Worm (Caenorhabditis elegans) whole organism, L2 larva: ENCODE results near the gene gtf-2E1.

Experiments
- C34F6.9 ChIP-seq: fragments of 150-350 bp; optimal IDR thresholded peaks from 2 replicates; lab custom pipeline; 2014; ENCODE audit warnings: missing biosample characterization, missing genetic modification characterization
- F13H6.1 ChIP-seq: sonication (generic microtip); optimal IDR thresholded peaks from 2 replicates; lab custom pipeline; 2016; ENCODE audit warnings: missing genetic modification characterization, missing compliant biosample characterization
- ZK546.5 ChIP-seq: sonication (generic microtip); optimal IDR thresholded peaks from 2 replicates; lab custom pipeline; 2017; ENCODE audit warnings: missing biosample characterization, missing genetic modification characterization
- aly-2 ChIP-seq: fragments of 150-350 bp; optimal IDR thresholded peaks from 2 replicates; lab custom pipeline; 2014; ENCODE audit warnings: missing biosample characterization, missing genetic modification characterization
- ama-1 ChIP-seq: fragments of 150-350 bp; optimal IDR thresholded peaks from 2 replicates; lab custom pipeline; 2018; ENCODE audit warnings: inconsistent platforms
- blmp-1 ChIP-seq: sonication (generic microtip); optimal IDR thresholded peaks from 2 replicates; lab custom pipeline; 2017; ENCODE audit warnings: missing genetic modification characterization, mild to moderate bottlenecking, missing compliant biosample characterization, antibody characterized with exemption, moderate library complexity; ENCODE audit not compliant: insufficient read depth
- ceh-16 ChIP-seq: fragments of 150-350 bp; optimal IDR thresholded peaks from 2 replicates; lab custom pipeline; 2014; ENCODE audit warnings: missing biosample characterization, missing genetic modification characterization
- crh-2 ChIP-seq: sonication (generic microtip); optimal IDR thresholded peaks from 2 replicates; lab custom pipeline; 2017; ENCODE audit warnings: missing biosample characterization, missing genetic modification characterization
- dmd-4 ChIP-seq: sonication (generic microtip); optimal IDR thresholded peaks from 2 replicates; lab custom pipeline; 2017; ENCODE audit warnings: missing biosample characterization, missing genetic modification characterization
- fos-1 ChIP-seq: fragments of 150-350 bp; optimal IDR thresholded peaks from 2 replicates; lab custom pipeline; 2014; ENCODE audit warnings: missing biosample characterization, missing genetic modification characterization
- gmeb-1 ChIP-seq: fragments of 150-350 bp; optimal IDR thresholded peaks from 2 replicates; lab custom pipeline; 2014; ENCODE audit warnings: missing biosample characterization, missing genetic modification characterization
- lin-11 ChIP-seq: fragments of 150-350 bp; sonication (generic microtip); optimal IDR thresholded peaks from 2 replicates; lab custom pipeline; 2014; ENCODE audit warnings: missing biosample characterization, missing genetic modification characterization, inconsistent platforms, mixed read lengths
- lin-13 ChIP-seq: fragments of 150-350 bp; optimal IDR thresholded peaks from 2 replicates; lab custom pipeline; 2014; ENCODE audit warnings: missing biosample characterization, missing genetic modification reagents, missing genetic modification characterization
- lin-39 ChIP-seq: fragments of 150-350 bp; optimal IDR thresholded peaks from 2 replicates; lab custom pipeline; 2014; ENCODE audit warnings: missing biosample characterization, missing genetic modification reagents, missing genetic modification characterization
- lsy-2 ChIP-seq, 2 experiments: fragments of 150-350 bp in 1 of 2; sonication (generic microtip) in 1 of 2; optimal IDR thresholded peaks; 2 replicates each; lab custom pipeline; 2014 to 2017; ENCODE audit warnings: missing biosample characterization in 2 of 2, missing genetic modification characterization in 2 of 2
- nhr-10 ChIP-seq: sonication (generic microtip); optimal IDR thresholded peaks from 2 replicates; lab custom pipeline; 2017; ENCODE audit warnings: missing biosample characterization, missing genetic modification characterization
- nhr-11 ChIP-seq: fragments of 150-350 bp; optimal IDR thresholded peaks from 2 replicates; lab custom pipeline; 2014; ENCODE audit warnings: missing biosample characterization, missing genetic modification characterization
- nhr-21 ChIP-seq: fragments of 150-350 bp; optimal IDR thresholded peaks from 2 replicates; lab custom pipeline; 2014; ENCODE audit warnings: missing biosample characterization, missing genetic modification characterization
- nhr-6 ChIP-seq: fragments of 150-350 bp; optimal IDR thresholded peaks from 2 replicates; lab custom pipeline; 2014; ENCODE audit warnings: missing biosample characterization, missing genetic modification characterization
- nhr-77 ChIP-seq: fragments of 150-350 bp; optimal IDR thresholded peaks from 2 replicates; lab custom pipeline; 2014; ENCODE audit warnings: missing biosample characterization, missing genetic modification characterization
- peb-1 ChIP-seq: fragments of 150-350 bp; optimal IDR thresholded peaks from 2 replicates; lab custom pipeline; 2014; ENCODE audit warnings: missing biosample characterization, missing genetic modification characterization
- sem-4 ChIP-seq: fragments of 150-350 bp; optimal IDR thresholded peaks from 2 replicates; lab custom pipeline; 2014; ENCODE audit warnings: missing biosample characterization, missing genetic modification reagents, missing genetic modification characterization
- skn-1 ChIP-seq: sonication (generic microtip); optimal IDR thresholded peaks from 2 replicates; lab custom pipeline; 2017; ENCODE audit warnings: missing biosample characterization, missing genetic modification characterization
- sma-3 ChIP-seq: sonication (generic microtip); optimal IDR thresholded peaks from 2 replicates; lab custom pipeline; 2016; ENCODE audit warnings: missing genetic modification reagents, missing genetic modification characterization, missing compliant biosample characterization
- sma-9 ChIP-seq, 2 experiments: fragments of 150-350 bp in 1 of 2; sonication (generic microtip) in 1 of 2; optimal IDR thresholded peaks; 2 replicates each; lab custom pipeline; 2014 to 2016; ENCODE audit warnings: missing genetic modification characterization in 2 of 2, mild to moderate bottlenecking in 1 of 2, missing biosample characterization in 1 of 2, missing compliant biosample characterization in 1 of 2, missing genetic modification reagents in 1 of 2, moderate library complexity in 1 of 2
- snpc-4 ChIP-seq: fragments of 150-350 bp; optimal IDR thresholded peaks from 2 replicates; lab custom pipeline; 2014; ENCODE audit warnings: missing biosample characterization, missing genetic modification characterization
- unc-39 ChIP-seq: fragments of 150-350 bp; optimal IDR thresholded peaks from 2 replicates; lab custom pipeline; 2014; ENCODE audit warnings: missing biosample characterization, missing genetic modification characterization
- unc-55 ChIP-seq: fragments of 150-350 bp; sonication (generic microtip); optimal IDR thresholded peaks from 3 replicates; lab custom pipeline; 2014; ENCODE audit warnings: missing biosample characterization, missing genetic modification reagents, missing genetic modification characterization
- unc-62 ChIP-seq: fragments of 150-350 bp; optimal IDR thresholded peaks from 2 replicates; lab custom pipeline; 2014; ENCODE audit warnings: missing biosample characterization, missing genetic modification reagents, missing genetic modification characterization
- zag-1 ChIP-seq: fragments of 150-350 bp; optimal IDR thresholded peaks from 2 replicates; lab custom pipeline; 2014; ENCODE audit warnings: missing biosample characterization, missing genetic modification characterization
- ztf-1 ChIP-seq: fragments of 200-800 bp; sonication (Bioruptor generic); conservative IDR thresholded peaks from 2 replicates; pipeline ENCODE4 v1.3.6; 2022; ENCODE audit warnings: missing genetic modification characterization, missing compliant biosample characterization
- ztf-11 ChIP-seq: sonication (generic microtip); optimal IDR thresholded peaks from 2 replicates; lab custom pipeline; 2017; ENCODE audit warnings: missing biosample characterization, missing genetic modification characterization

The gtf-2E1 gene

ce11 chrIV:17233494-17233893 lies 21.6 kb upstream of the gtf-2E1 start:
- no peak for TF ChIP-seq blmp-1 (tag; lab: Kevin White, UChicago)
- no peak for TF ChIP-seq lsy-2 (tag; optimal IDR thresholded peaks at IDR 0.05; lab: Kevin White, UChicago)
- TF ChIP-seq lin-13 (GFP tag; lab: Kevin White, UChicago), result no peak
- peak; percentile 3 for TF ChIP-seq C34F6.9 (tag; lab: Kevin White, UChicago)
- no peak for TF ChIP-seq peb-1 (tag; lab: Kevin White, UChicago)
- TF ChIP-seq, all 48 proteins: peak for 1

ce11 chrIV:17237029-17237428 lies 18.1 kb upstream of the gtf-2E1 start:
- TF ChIP-seq unc-62 (GFP tag; lab: Kevin White, UChicago), result no peak
- no peak for TF ChIP-seq C34F6.9 (tag; lab: Kevin White, UChicago)
- TF ChIP-seq dmd-4, result no peak
- no peak for TF ChIP-seq lin-11 (tag; lab: Kevin White, UChicago)
- no peak for TF ChIP-seq skn-1 (tag; lab: Kevin White, UChicago)
- TF ChIP-seq nhr-6 (tag; lab: Kevin White, UChicago), result no peak
- TF ChIP-seq ceh-16 (tag; lab: Kevin White, UChicago), result no peak
- no peak for TF ChIP-seq aly-2 (tag; lab: Kevin White, UChicago)
- no peak for TF ChIP-seq crh-2
- no peak for TF ChIP-seq nhr-77 (tag; lab: Kevin White, UChicago)
- no peak for TF ChIP-seq snpc-4
- no peak for TF ChIP-seq peb-1 (tag; lab: Kevin White, UChicago)
- TF ChIP-seq, all 48 proteins: peak for 0

- no peak for TF ChIP-seq gmeb-1 (tag; lab: Kevin White, UChicago)
- TF ChIP-seq snpc-4, result no peak
- TF ChIP-seq ama-1, result no peak
- no peak for TF ChIP-seq ztf-11 (tag; lab: Kevin White, UChicago)
- no peak for TF ChIP-seq nhr-11
- no peak for TF ChIP-seq lin-11 (tag; lab: Kevin White, UChicago)
- TF ChIP-seq lin-39 (tag; lab: Kevin White, UChicago), result no peak
- no peak for TF ChIP-seq zag-1 (tag; lab: Kevin White, UChicago)
- no peak for TF ChIP-seq fos-1 (tag; lab: Kevin White, UChicago)
- TF ChIP-seq F13H6.1 (tag; lab: Kevin White, UChicago), result no peak
These were observed 16.1 kb upstream of the gtf-2E1 start for ce11 chrIV:17238951-17239350.

ce11 chrIV:17245200-17245599 lies 9.9 kb upstream of the gtf-2E1 start, which contains the start of gene ZK550.2:
ZK550.2 (plus strand) TSS chrIV:17245584.
- TF ChIP-seq ztf-1 (no peak), sma-9 (GFP tag; optimal IDR thresholded peaks at IDR 0.05; lab: Kevin White, UChicago) (peak; percentile 91), sma-9 (tag; optimal IDR thresholded peaks at IDR 0.05; lab: Kevin White, UChicago) (no peak), fos-1 (tag; lab: Kevin White, UChicago) (peak; percentile 97), unc-62 (GFP tag; lab: Kevin White, UChicago) (no peak), sma-3 (GFP tag; lab: Kevin White, UChicago) (peak; percentile 26), sem-4 (tag; lab: Kevin White, UChicago) (no peak), ama-1 (no peak), F13H6.1 (tag; lab: Kevin White, UChicago) (peak; percentile 72), gmeb-1 (tag; lab: Kevin White, UChicago) (peak; percentile 58), crh-2 (peak; percentile 68)

- TF ChIP-seq aly-2 (tag; lab: Kevin White, UChicago) (no peak), zag-1 (tag; lab: Kevin White, UChicago) (no peak), nhr-21 (tag; lab: Kevin White, UChicago) (no peak), peb-1 (tag; lab: Kevin White, UChicago) (no peak), ZK546.5 (tag; lab: Kevin White, UChicago) (no peak), unc-55 (no peak), unc-39 (tag; lab: Kevin White, UChicago) (no peak), nhr-10 (tag; lab: Kevin White, UChicago) (no peak), sma-9 (GFP tag; optimal IDR thresholded peaks at IDR 0.05; lab: Kevin White, UChicago) (no peak), sma-9 (tag; optimal IDR thresholded peaks at IDR 0.05; lab: Kevin White, UChicago) (no peak)
These were observed 7.9 kb upstream of the gtf-2E1 start for ce11 chrIV:17247184-17247583.
